Fruit fly (Drosophila melanogaster) whole organism: Measurements from ENCODE around the gene CG5895.

ENCODE experiments used
- CG8478 ChIP-seq: fragments of >200 bp; optimal IDR thresholded peaks from 2 replicates; lab custom pipeline; 2018; ENCODE audit warnings: inconsistent platforms
- Dll ChIP-seq: fragments of >200 bp; optimal IDR thresholded peaks from 2 replicates; lab custom pipeline; 2017
- EcR ChIP-seq, 2 experiments: fragments of >200 bp; optimal IDR thresholded peaks; 2 replicates each; lab custom pipeline; 2017; ENCODE audit warnings: missing biosample characterization in 2 of 2, missing genetic modification characterization in 2 of 2, missing genetic modification reagents in 2 of 2
- pan ChIP-seq: fragments of >200 bp; optimal IDR thresholded peaks from 2 replicates; lab custom pipeline; 2017
- psq ChIP-seq: fragments of >200 bp; optimal IDR thresholded peaks from 2 replicates; lab custom pipeline; 2017
- usp ChIP-seq: fragments of >200 bp; optimal IDR thresholded peaks from 2 replicates; lab custom pipeline; 2017; ENCODE audit warnings: missing biosample characterization, missing genetic modification characterization, mixed read lengths

dm6 chr3L:16048722-16049459, 13.6 kb downstream of the CG5895 start:
- no peak for TF ChIP-seq EcR (GFP tag; optimal IDR thresholded peaks at IDR 0.05; lab: Kevin White, UChicago)
- TF ChIP-seq pan (lab: Kevin White, UChicago), result no peak
- no peak for TF ChIP-seq psq (lab: Kevin White, UChicago)
- no peak for TF ChIP-seq usp (GFP tag; lab: Kevin White, UChicago)
- no peak for TF ChIP-seq Dll (lab: Kevin White, UChicago)
- no peak for TF ChIP-seq CG8478
